Worm (Caenorhabditis elegans) whole organism, L3 larva: Measurements from ENCODE around the gene Y51A2D.8.

Experiments used
- ZK546.5 ChIP-seq: sonication (generic microtip); optimal IDR thresholded peaks from 2 replicates; lab custom pipeline; 2017; ENCODE audit warnings: missing biosample characterization, missing genetic modification characterization
- aly-2 ChIP-seq: fragments of 150-350 bp; optimal IDR thresholded peaks from 2 replicates; lab custom pipeline; 2014; ENCODE audit warnings: missing biosample characterization, missing genetic modification characterization
- ama-1 ChIP-seq: fragments of 150-350 bp; optimal IDR thresholded peaks from 2 replicates; lab custom pipeline; 2018
- ceh-16 ChIP-seq: sonication (generic microtip); optimal IDR thresholded peaks from 2 replicates; lab custom pipeline; 2017; ENCODE audit warnings: missing biosample characterization, missing genetic modification characterization
- ceh-28 ChIP-seq: fragments of 150-350 bp; optimal IDR thresholded peaks from 2 replicates; lab custom pipeline; 2014; ENCODE audit warnings: missing biosample characterization, missing genetic modification reagents, missing genetic modification characterization
- ceh-82 ChIP-seq: fragments of 150-350 bp; optimal IDR thresholded peaks from 2 replicates; lab custom pipeline; 2014; ENCODE audit warnings: missing biosample characterization, missing genetic modification characterization
- ceh-9 ChIP-seq: sonication (generic microtip); optimal IDR thresholded peaks from 2 replicates; lab custom pipeline; 2018; ENCODE audit warnings: missing biosample characterization, missing genetic modification characterization
- daf-12 ChIP-seq: fragments of 150-350 bp; optimal IDR thresholded peaks from 2 replicates; lab custom pipeline; 2014; ENCODE audit warnings: missing biosample characterization, missing genetic modification reagents, missing genetic modification characterization
- egl-27 ChIP-seq: sonication (generic microtip); optimal IDR thresholded peaks from 4 replicates; lab custom pipeline; 2017; ENCODE audit warnings: missing biosample characterization, missing genetic modification reagents, missing genetic modification characterization
- egl-5 ChIP-seq: fragments of 150-350 bp; optimal IDR thresholded peaks from 2 replicates; lab custom pipeline; 2017; ENCODE audit warnings: missing biosample characterization, missing genetic modification reagents, missing genetic modification characterization, inconsistent platforms
- elt-1 ChIP-seq: fragments of 150-350 bp; optimal IDR thresholded peaks from 2 replicates; lab custom pipeline; 2014; ENCODE audit warnings: missing biosample characterization, missing genetic modification characterization
- elt-3 ChIP-seq, 3 experiments: fragments of 150-350 bp in 1 of 3; sonication (generic microtip) in 2 of 3; optimal IDR thresholded peaks; 2 replicates in 2 of 3; 4 replicates in 1 of 3; lab custom pipeline; 2014 to 2017; ENCODE audit warnings: missing biosample characterization in 3 of 3, missing genetic modification characterization in 3 of 3
- fkh-10 ChIP-seq: sonication (generic microtip); optimal IDR thresholded peaks from 2 replicates; lab custom pipeline; 2017; ENCODE audit warnings: missing biosample characterization, missing genetic modification reagents, missing genetic modification characterization
- fkh-2 ChIP-seq: fragments of 150-350 bp; optimal IDR thresholded peaks from 2 replicates; lab custom pipeline; 2014; ENCODE audit warnings: missing biosample characterization, missing genetic modification reagents, missing genetic modification characterization
- hmg-11 ChIP-seq: sonication (generic microtip); optimal IDR thresholded peaks from 2 replicates; lab custom pipeline; 2016; ENCODE audit warnings: missing genetic modification characterization, missing compliant biosample characterization
- jun-1 ChIP-seq: fragments of 150-350 bp; optimal IDR thresholded peaks from 2 replicates; lab custom pipeline; 2014; ENCODE audit warnings: missing biosample characterization, missing genetic modification reagents, missing genetic modification characterization
- lin-15B ChIP-seq: fragments of 150-350 bp; optimal IDR thresholded peaks from 2 replicates; lab custom pipeline; 2014; ENCODE audit warnings: missing biosample characterization, missing genetic modification characterization
- lin-39 ChIP-seq: fragments of 150-350 bp; optimal IDR thresholded peaks from 2 replicates; lab custom pipeline; 2018; ENCODE audit warnings: missing biosample characterization, missing genetic modification reagents, missing genetic modification characterization
- mml-1 ChIP-seq: fragments of 150-350 bp; sonication (generic microtip); optimal IDR thresholded peaks from 3 replicates; lab custom pipeline; 2014; ENCODE audit warnings: missing biosample characterization, missing genetic modification characterization
- nfya-1 ChIP-seq: sonication (generic microtip); optimal IDR thresholded peaks from 2 replicates; lab custom pipeline; 2017; ENCODE audit warnings: missing genetic modification characterization, mild to moderate bottlenecking, missing compliant biosample characterization, antibody characterized with exemption, moderate library complexity; ENCODE audit not compliant: insufficient read depth
- nhr-11 ChIP-seq: fragments of 150-350 bp; optimal IDR thresholded peaks from 2 replicates; lab custom pipeline; 2014; ENCODE audit warnings: missing biosample characterization, missing genetic modification characterization
- nhr-23 ChIP-seq: fragments of 150-350 bp; optimal IDR thresholded peaks from 2 replicates; lab custom pipeline; 2014; ENCODE audit warnings: missing biosample characterization, missing genetic modification reagents, missing genetic modification characterization
- nhr-237 ChIP-seq: fragments of 150-350 bp; optimal IDR thresholded peaks from 2 replicates; lab custom pipeline; 2014; ENCODE audit warnings: missing biosample characterization, missing genetic modification characterization
- nhr-25 ChIP-seq: sonication (generic microtip); optimal IDR thresholded peaks from 2 replicates; lab custom pipeline; 2017; ENCODE audit warnings: missing biosample characterization, missing genetic modification characterization
- nhr-28 ChIP-seq: fragments of 150-350 bp; optimal IDR thresholded peaks from 2 replicates; lab custom pipeline; 2014; ENCODE audit warnings: missing biosample characterization, missing genetic modification characterization
- nhr-67 ChIP-seq: fragments of 150-350 bp; optimal IDR thresholded peaks from 2 replicates; lab custom pipeline; 2014; ENCODE audit warnings: missing biosample characterization, missing genetic modification characterization
- nhr-77 ChIP-seq: fragments of 150-350 bp; optimal IDR thresholded peaks from 2 replicates; lab custom pipeline; 2014; ENCODE audit warnings: missing biosample characterization, missing genetic modification characterization
- pha-4 ChIP-seq: fragments of 150-350 bp; optimal IDR thresholded peaks from 2 replicates; lab custom pipeline; 2014; ENCODE audit warnings: missing biosample characterization, missing genetic modification reagents, missing genetic modification characterization
- pqm-1 ChIP-seq: fragments of 150-350 bp; optimal IDR thresholded peaks from 2 replicates; lab custom pipeline; 2017; ENCODE audit warnings: missing biosample characterization, missing genetic modification characterization, inconsistent platforms
- sea-2 ChIP-seq: fragments of 150-350 bp; sonication (generic microtip); optimal IDR thresholded peaks from 4 replicates; lab custom pipeline; 2014; ENCODE audit warnings: missing biosample characterization, missing genetic modification reagents, missing genetic modification characterization
- skn-1 ChIP-seq: fragments of 150-350 bp; optimal IDR thresholded peaks from 2 replicates; lab custom pipeline; 2014; ENCODE audit warnings: missing biosample characterization, missing genetic modification characterization
- snpc-4 ChIP-seq: fragments of 150-350 bp; optimal IDR thresholded peaks from 2 replicates; lab custom pipeline; 2014; ENCODE audit warnings: missing biosample characterization, missing genetic modification characterization
- tbx-2 ChIP-seq: sonication (generic microtip); optimal IDR thresholded peaks from 2 replicates; lab custom pipeline; 2016; ENCODE audit warnings: mild to moderate bottlenecking, missing genetic modification characterization, missing compliant biosample characterization
- unc-62 ChIP-seq: fragments of 150-350 bp; sonication (generic microtip); optimal IDR thresholded peaks from 4 replicates; lab custom pipeline; 2014; ENCODE audit warnings: missing biosample characterization, missing genetic modification reagents, missing genetic modification characterization
- zag-1 ChIP-seq: fragments of 150-350 bp; optimal IDR thresholded peaks from 2 replicates; lab custom pipeline; 2014; ENCODE audit warnings: missing biosample characterization, missing genetic modification characterization
- ztf-11 ChIP-seq: fragments of 150-350 bp; optimal IDR thresholded peaks from 2 replicates; lab custom pipeline; 2014; ENCODE audit warnings: missing biosample characterization, missing genetic modification characterization
- ztf-4 ChIP-seq: fragments of 150-350 bp; optimal IDR thresholded peaks from 2 replicates; lab custom pipeline; 2014; ENCODE audit warnings: missing biosample characterization, missing genetic modification characterization

Gene Y51A2D.8

ce11 chrV:18586954-18587353, 33.3 kb upstream of the Y51A2D.8 start:
- TF ChIP-seq unc-62 (GFP tag; lab: Kevin White, UChicago): no peak
- no peak for TF ChIP-seq jun-1 (tag; lab: Kevin White, UChicago)
- peak; percentile 11 for TF ChIP-seq nhr-25 (tag; lab: Kevin White, UChicago)
- no peak for TF ChIP-seq tbx-2
- no peak for TF ChIP-seq ceh-82 (tag; lab: Kevin White, UChicago)
- TF ChIP-seq nhr-77 (tag; lab: Kevin White, UChicago): no peak

- TF ChIP-seq fkh-10 (GFP tag; lab: Kevin White, UChicago) (no peak), nhr-77 (tag; lab: Kevin White, UChicago) (no peak), fkh-2 (tag; lab: Kevin White, UChicago) (no peak), pha-4 (no peak), hmg-11 (no peak), snpc-4 (tag; lab: Kevin White, UChicago) (no peak)
Measured at ce11 chrV:18585102-18585501, 31.5 kb upstream of the Y51A2D.8 start.

ce11 chrV:18582358-18582757, 28.7 kb upstream of the Y51A2D.8 start, which contains the start of gene txt-14:
TSS of gene txt-14 (plus strand) at chrV:18582658.
- TF ChIP-seq pqm-1 (tag; lab: Kevin White, UChicago) (no peak), nhr-23 (no peak), fkh-2 (tag; lab: Kevin White, UChicago) (no peak), ztf-4 (tag; lab: Kevin White, UChicago) (no peak), nhr-11 (no peak), daf-12 (tag; lab: Kevin White, UChicago) (no peak), sea-2 (GFP tag; lab: Kevin White, UChicago) (no peak), ceh-28 (tag; lab: Kevin White, UChicago) (no peak), skn-1 (tag; lab: Kevin White, UChicago) (no peak), lin-39 (tag; lab: Kevin White, UChicago) (no peak), elt-3 (tag; optimal IDR thresholded peaks at IDR 0.05; lab: Kevin White, UChicago) (no peak), zag-1 (tag; lab: Kevin White, UChicago) (no peak), aly-2 (tag; lab: Kevin White, UChicago) (no peak), mml-1 (tag; lab: Kevin White, UChicago) (no peak), ZK546.5 (no peak), ceh-16 (tag; lab: Kevin White, UChicago) (no peak), lin-15B (tag; lab: Kevin White, UChicago) (no peak), ama-1 (lab: Kevin White, UChicago) (no peak), ceh-9 (tag; lab: Kevin White, UChicago) (no peak), nhr-25 (tag; lab: Kevin White, UChicago) (no peak)

ce11 chrV:18581393-18582113, 27.9 kb upstream of the Y51A2D.8 start:
- TF ChIP-seq lin-39 (tag; lab: Kevin White, UChicago) (peak; percentile 3), fkh-2 (tag; lab: Kevin White, UChicago) (no peak)
- TF ChIP-seq, all 47 proteins: peak for 1

- TF ChIP-seq egl-5 (tag; lab: Kevin White, UChicago) (no peak), tbx-2 (no peak), jun-1 (tag; lab: Kevin White, UChicago) (no peak), ztf-11 (no peak), pqm-1 (tag; lab: Kevin White, UChicago) (no peak), ceh-9 (tag; lab: Kevin White, UChicago) (no peak), nhr-237 (no peak), elt-1 (no peak), sea-2 (GFP tag; lab: Kevin White, UChicago) (no peak), nfya-1 (tag; lab: Kevin White, UChicago) (no peak), egl-27 (tag; lab: Kevin White, UChicago) (no peak), ceh-28 (tag; lab: Kevin White, UChicago) (no peak), nhr-67 (tag; lab: Kevin White, UChicago) (no peak), nhr-23 (no peak), nhr-28 (tag; lab: Kevin White, UChicago) (no peak)
Measured at ce11 chrV:18579684-18580083, 26.0 kb upstream of the Y51A2D.8 start, which contains the start of gene Y51A2D.13. TSS of gene Y51A2D.13 (minus strand) at chrV:18579784.
